Fruit fly (Drosophila melanogaster): Measurements from ENCODE around the gene Acsf3.

Acsf3 gene

DNA sequence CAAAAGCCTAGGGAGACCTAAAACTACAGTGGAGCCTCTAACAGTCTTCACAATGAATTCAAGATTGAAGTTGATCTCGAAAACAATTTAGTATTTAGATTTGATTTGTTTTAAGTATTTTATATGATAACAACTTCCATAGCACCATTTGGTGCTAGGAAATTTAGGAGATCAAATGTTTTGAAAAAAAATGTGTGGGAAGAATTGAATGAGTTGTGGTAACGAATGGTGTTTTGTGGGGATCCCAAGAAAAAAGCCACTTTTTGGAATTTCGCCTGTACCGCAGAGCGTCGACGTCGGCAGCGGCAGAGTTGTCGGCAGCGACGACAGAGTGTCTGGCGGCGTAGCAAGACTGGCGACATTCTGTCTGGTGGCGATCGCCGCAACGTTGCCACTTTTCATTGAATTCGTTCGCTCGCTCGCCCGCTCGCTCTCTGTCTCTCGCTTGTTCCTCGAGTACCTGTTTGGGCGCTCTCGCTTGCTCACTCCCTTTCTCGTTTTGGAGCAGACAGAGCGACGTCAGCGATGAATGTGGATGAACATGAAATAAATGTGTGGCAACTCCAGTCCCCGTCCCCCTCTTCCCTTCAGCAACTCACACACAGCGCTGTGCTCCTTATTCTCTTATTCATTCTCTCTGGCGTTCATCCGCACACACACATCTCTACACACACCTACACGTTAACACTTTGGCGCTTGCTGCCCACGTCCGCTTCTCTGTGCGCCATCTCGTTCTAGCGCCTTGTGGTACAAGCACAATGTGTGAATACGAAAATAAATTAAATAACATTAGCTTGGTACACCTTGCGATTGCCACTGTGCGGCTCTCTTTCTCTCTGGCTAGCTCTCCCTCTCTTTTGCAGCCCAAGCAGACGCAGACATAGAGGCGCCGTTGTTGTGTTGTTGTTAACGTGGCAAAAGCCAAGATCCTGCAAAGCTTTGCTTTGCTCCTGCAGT is 29.2 kb upstream of the Acsf3 start (continued):
- TF ChIP-seq eyg (GFP tag; optimal IDR thresholded peaks at IDR 0.05): no peak
- peak; percentile 44 for TF ChIP-seq unpg (GFP tag; optimal IDR thresholded peaks at IDR 0.05)
- peak; percentile 72 for TF ChIP-seq CG2120 (GFP tag; optimal IDR thresholded peaks at IDR 0.05)
- TF ChIP-seq chif (GFP tag; optimal IDR thresholded peaks at IDR 0.05): peak in 1 of 2 experiments; percentile 30
- TF ChIP-seq CG9876 (GFP tag; optimal IDR thresholded peaks at IDR 0.05): no peak
- TF ChIP-seq slou (GFP tag; optimal IDR thresholded peaks at IDR 0.05): no peak
- no peak for TF ChIP-seq HLH4C (GFP tag; IDR thresholded peaks at IDR 0.05; ENCODE audit: partially characterized antibody)
- TF ChIP-seq CG2889 (GFP tag; IDR thresholded peaks at IDR 0.05): no peak
- TF ChIP-seq Chrac-16 (GFP tag; optimal IDR thresholded peaks at IDR 0.05): peak; percentile 8
- TF ChIP-seq shn (GFP tag; optimal IDR thresholded peaks at IDR 0.05): peak; percentile 94
- TF ChIP-seq CG8290 (GFP tag; optimal IDR thresholded peaks at IDR 0.05): no peak
- no peak for TF ChIP-seq CG8290 (tag; optimal IDR thresholded peaks at IDR 0.05)
- no peak for TF ChIP-seq CG6765 (GFP tag; optimal IDR thresholded peaks at IDR 0.05)
- no peak for TF ChIP-seq insv (GFP tag; optimal IDR thresholded peaks at IDR 0.05)
- TF ChIP-seq seq (GFP tag; IDR thresholded peaks at IDR 0.05): peak; percentile 45; the same call in 1 of the 2 replicates
- TF ChIP-seq trem (tag; optimal IDR thresholded peaks at IDR 0.05): no peak
- TF ChIP-seq gsb-n (tag; optimal IDR thresholded peaks at IDR 0.05): no peak
- 0 out of 3 replicates have a peak, but pooled peaks have one; percentile 32 for TF ChIP-seq CG11456 (GFP tag; IDR thresholded peaks at IDR 0.05)
- TF ChIP-seq Xrp1 (GFP tag; IDR thresholded peaks at IDR 0.05): peak; percentile 55

DNA sequence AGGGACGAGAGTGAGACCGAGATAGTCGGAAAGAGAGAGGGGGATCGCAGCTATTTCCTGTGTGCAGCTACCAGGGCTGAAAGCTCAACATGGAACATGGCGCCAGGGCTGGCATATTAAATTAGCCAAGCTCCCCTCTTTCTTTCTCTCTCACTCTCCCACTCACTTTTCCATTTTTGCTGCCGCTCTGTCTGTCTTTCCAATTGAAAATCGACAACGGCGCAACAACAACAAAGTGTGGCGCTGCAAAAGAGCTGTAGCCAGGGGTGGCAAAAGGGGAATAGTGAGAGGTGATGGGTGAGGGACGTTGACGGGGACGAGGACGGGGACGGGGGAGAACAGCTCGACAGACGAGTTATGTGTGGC is 28.5 kb upstream of the Acsf3 start:
- no peak for TF ChIP-seq CG13424 (tag; optimal IDR thresholded peaks at IDR 0.05)
- TF ChIP-seq CG12769 (tag; optimal IDR thresholded peaks at IDR 0.05): peak; percentile 93
- TF ChIP-seq Atf3 (GFP tag; optimal IDR thresholded peaks at IDR 0.05): no peak
- peak; percentile 69; the same call in 1 of the 2 replicates for TF ChIP-seq CG8765 (GFP tag; IDR thresholded peaks at IDR 0.05)
- TF ChIP-seq CG10209 (GFP tag; optimal IDR thresholded peaks at IDR 0.05): no peak
- TF ChIP-seq onecut (GFP tag; IDR thresholded peaks at IDR 0.05): 0 out of 2 replicates have a peak, but pooled peaks have one; percentile 5
- TF ChIP-seq CoRest (tag; optimal IDR thresholded peaks at IDR 0.05): peak; percentile 4
- peak; percentile 23 for TF ChIP-seq BtbVII (GFP tag; optimal IDR thresholded peaks at IDR 0.05)
- TF ChIP-seq CG13775 (GFP tag; optimal IDR thresholded peaks at IDR 0.05): no peak
- TF ChIP-seq Nf-YA (GFP tag; IDR thresholded peaks at IDR 0.05): 0 out of 2 replicates have a peak, but pooled peaks have one; percentile 36
- TF ChIP-seq CG12659 (GFP tag; optimal IDR thresholded peaks at IDR 0.05): peak; percentile 9
- 0 out of 3 replicates have a peak, but pooled peaks have one; percentile 16 for TF ChIP-seq tgo (GFP tag; IDR thresholded peaks at IDR 0.05)
- no peak for TF ChIP-seq CG17328 (GFP tag; IDR thresholded peaks at IDR 0.05)
- TF ChIP-seq CG30431 (GFP tag; optimal IDR thresholded peaks at IDR 0.05): no peak
- TF ChIP-seq NC2β (GFP tag; optimal IDR thresholded peaks at IDR 0.05): no peak
- TF ChIP-seq CG34422 (GFP tag; IDR thresholded peaks at IDR 0.05): 0 out of 3 replicates have a peak, but pooled peaks have one; percentile 7
- peak; percentile 19 for TF ChIP-seq CG2116 (GFP tag; optimal IDR thresholded peaks at IDR 0.05)
- peak; percentile 25 for TF ChIP-seq az2 (GFP tag; optimal IDR thresholded peaks at IDR 0.05)
- TF ChIP-seq disco-r (GFP tag; optimal IDR thresholded peaks at IDR 0.05): no peak
- TF ChIP-seq ttk (GFP tag; IDR thresholded peaks at IDR 0.05): 0 out of 2 replicates have a peak, but pooled peaks have one; percentile 14
- no peak for TF ChIP-seq HLH54F (GFP tag; optimal IDR thresholded peaks at IDR 0.05)
- TF ChIP-seq Fer1 (GFP tag; optimal IDR thresholded peaks at IDR 0.05): no peak
- TF ChIP-seq chm (GFP tag; IDR thresholded peaks at IDR 0.05): no peak
- peak; percentile 48; the same call in 1 of the 3 replicates for TF ChIP-seq CG17361 (GFP tag; IDR thresholded peaks at IDR 0.05)
- no peak for TF ChIP-seq CG17912 (GFP tag; optimal IDR thresholded peaks at IDR 0.05)
- no peak for TF ChIP-seq MTF-1 (GFP tag; optimal IDR thresholded peaks at IDR 0.05; ENCODE audit: borderline replicate concordance)
- TF ChIP-seq Rx (GFP tag; IDR thresholded peaks at IDR 0.05): 0 out of 2 replicates have a peak, but pooled peaks have one; percentile 3
- peak; percentile 14 for TF ChIP-seq CG18262 (tag; optimal IDR thresholded peaks at IDR 0.05)
- TF ChIP-seq Rfx (GFP tag; IDR thresholded peaks at IDR 0.05): peak; percentile 48
- TF ChIP-seq gem (tag; optimal IDR thresholded peaks at IDR 0.05): no peak
